Worm (Caenorhabditis elegans): ENCODE data around the gene cyp-32A1.

Gene cyp-32A1

ce11 chrV:7744068-7744467, 37.5 kb upstream of the cyp-32A1 start:
- no peak for TF ChIP-seq ceh-16 (tag; optimal IDR thresholded peaks at IDR 0.05)
- TF ChIP-seq elt-2 (tag; optimal IDR thresholded peaks at IDR 0.05): peak; percentile 98

DNA sequence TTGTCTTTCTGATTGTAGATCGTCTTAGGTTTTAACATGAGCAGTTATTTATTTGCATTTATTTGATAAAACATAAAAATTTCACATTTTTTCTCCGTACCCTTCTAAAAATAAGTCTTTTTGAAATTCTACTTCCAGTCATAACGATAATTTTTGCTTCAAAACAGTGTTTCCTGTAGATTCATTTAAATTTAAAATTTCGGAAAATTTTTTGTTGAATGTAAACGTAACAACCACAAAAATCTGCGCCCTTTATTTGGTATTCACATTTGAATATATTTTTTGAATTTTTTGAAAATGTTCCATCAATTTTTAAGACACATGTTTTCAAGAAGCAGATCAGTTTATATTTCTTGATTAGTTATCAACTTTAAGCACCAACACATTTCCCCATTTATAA, 36.2 kb upstream of the cyp-32A1 start:
- TF ChIP-seq elt-3 (tag; optimal IDR thresholded peaks at IDR 0.05) (no peak), jun-1 (tag; optimal IDR thresholded peaks at IDR 0.05) (no peak), nhr-67 (tag; optimal IDR thresholded peaks at IDR 0.05) (no peak), nhr-28 (tag; optimal IDR thresholded peaks at IDR 0.05) (no peak), unc-39 (tag; optimal IDR thresholded peaks at IDR 0.05) (no peak)

DNA sequence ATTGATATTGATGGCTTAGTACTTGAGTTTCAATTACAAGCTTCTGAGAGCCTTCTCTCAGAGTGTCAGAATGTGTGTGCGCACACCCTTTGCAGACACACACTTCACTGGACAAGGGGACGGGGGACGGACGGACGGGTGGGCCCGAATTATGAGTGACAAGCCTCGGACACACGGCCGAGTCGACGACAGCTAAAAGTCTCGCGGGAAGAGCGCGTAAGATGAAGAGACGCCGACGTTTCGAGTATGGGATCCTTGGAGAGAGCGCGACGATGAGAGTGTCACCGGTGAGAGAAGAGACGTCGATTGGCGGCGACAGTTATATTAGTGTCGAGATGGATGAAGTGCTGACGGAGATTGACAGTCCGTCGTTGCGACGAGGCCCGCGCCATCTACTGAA, 35.7 kb upstream of the cyp-32A1 start:
- peak; percentile 63 for TF ChIP-seq unc-62 (GFP tag; optimal IDR thresholded peaks at IDR 0.05)
- no peak for TF ChIP-seq pqm-1 (tag; optimal IDR thresholded peaks at IDR 0.05)
- TF ChIP-seq aly-2 (tag; optimal IDR thresholded peaks at IDR 0.05): no peak

DNA sequence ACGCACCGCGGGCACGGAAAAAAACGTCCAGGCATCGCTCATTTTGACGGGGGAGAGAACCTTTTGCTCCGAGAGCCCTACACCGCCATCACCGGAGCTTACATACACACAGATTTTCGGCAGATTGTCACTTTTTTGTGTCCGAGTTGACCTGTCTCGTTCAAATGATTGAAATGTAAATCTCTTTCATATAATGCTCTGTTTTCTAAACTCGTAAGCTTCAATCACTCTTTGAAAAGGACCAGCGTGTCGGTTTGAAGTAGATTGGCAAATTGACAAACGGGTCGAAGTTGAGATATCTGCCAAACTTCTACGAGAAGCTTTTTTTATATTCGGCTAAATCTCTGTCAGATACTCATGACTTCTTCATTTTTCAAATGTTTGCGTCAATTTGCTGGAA, 34.5 kb upstream of the cyp-32A1 start:
- no peak for TF ChIP-seq ceh-82 (tag; optimal IDR thresholded peaks at IDR 0.05)
- no peak for TF ChIP-seq ceh-16 (tag; optimal IDR thresholded peaks at IDR 0.05)
- TF ChIP-seq hmg-11 (tag; optimal IDR thresholded peaks at IDR 0.05): no peak
- no peak for TF ChIP-seq ztf-11 (tag; optimal IDR thresholded peaks at IDR 0.05)
- no peak for TF ChIP-seq nhr-237 (tag; optimal IDR thresholded peaks at IDR 0.05)
- no peak for TF ChIP-seq eor-1 (tag; optimal IDR thresholded peaks at IDR 0.05)
- TF ChIP-seq mdl-1 (tag; optimal IDR thresholded peaks at IDR 0.05): no peak
- TF ChIP-seq nfya-1 (tag; optimal IDR thresholded peaks at IDR 0.05; ENCODE audit: insufficient read depth): no peak
- TF ChIP-seq nhr-76 (tag; optimal IDR thresholded peaks at IDR 0.05): no peak
- no peak for TF ChIP-seq ceh-28 (tag; optimal IDR thresholded peaks at IDR 0.05)
- no peak for TF ChIP-seq fos-1 (tag; optimal IDR thresholded peaks at IDR 0.05)
- no peak for TF ChIP-seq skn-1 (tag; optimal IDR thresholded peaks at IDR 0.05)
- TF ChIP-seq nhr-28 (tag; optimal IDR thresholded peaks at IDR 0.05): no peak
- TF ChIP-seq snpc-4 (tag; optimal IDR thresholded peaks at IDR 0.05): no peak
- TF ChIP-seq ztf-4 (tag; optimal IDR thresholded peaks at IDR 0.05): no peak
- no peak for TF ChIP-seq nhr-67 (tag; optimal IDR thresholded peaks at IDR 0.05)

ce11 chrV:7747987-7748607, 33.5 kb upstream of the cyp-32A1 start:
- no peak for TF ChIP-seq nhr-76 (tag; optimal IDR thresholded peaks at IDR 0.05)
- no peak for TF ChIP-seq nhr-237 (tag; optimal IDR thresholded peaks at IDR 0.05)
- no peak for TF ChIP-seq elt-2 (tag; optimal IDR thresholded peaks at IDR 0.05)
- no peak for TF ChIP-seq jun-1 (tag; optimal IDR thresholded peaks at IDR 0.05)
- no peak for TF ChIP-seq skn-1 (tag; optimal IDR thresholded peaks at IDR 0.05)
- no peak for TF ChIP-seq ztf-11 (tag; optimal IDR thresholded peaks at IDR 0.05)
- TF ChIP-seq snpc-4 (tag; optimal IDR thresholded peaks at IDR 0.05): no peak
- TF ChIP-seq eor-1 (tag; optimal IDR thresholded peaks at IDR 0.05): no peak
- no peak for TF ChIP-seq nhr-12 (tag; optimal IDR thresholded peaks at IDR 0.05)
- no peak for TF ChIP-seq mml-1 (tag; optimal IDR thresholded peaks at IDR 0.05)

DNA sequence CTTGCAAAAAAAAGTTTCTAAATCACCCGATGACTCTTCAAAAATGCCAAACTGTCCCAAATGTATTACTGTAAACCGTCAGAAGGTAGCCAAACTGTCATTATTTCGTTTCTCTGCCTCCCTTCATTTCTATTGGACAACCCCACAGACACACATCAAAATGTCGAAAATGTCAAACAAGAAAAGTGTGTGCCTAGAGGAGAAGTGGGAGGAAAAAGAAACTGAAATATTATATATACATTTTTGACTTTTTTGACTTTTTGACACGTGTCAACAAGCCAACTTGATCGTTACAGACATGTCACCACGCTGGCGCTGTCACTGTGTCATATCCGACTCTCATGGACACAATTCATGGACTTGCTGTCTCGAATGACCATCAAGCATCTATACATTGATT, 31.9 kb upstream of the cyp-32A1 start:
- TF ChIP-seq nfya-1 (tag; optimal IDR thresholded peaks at IDR 0.05; ENCODE audit: insufficient read depth) (no peak), lin-39 (tag; optimal IDR thresholded peaks at IDR 0.05) (no peak), elt-3 (tag; optimal IDR thresholded peaks at IDR 0.05) (no peak), ztf-4 (tag; optimal IDR thresholded peaks at IDR 0.05) (no peak), fkh-2 (tag; optimal IDR thresholded peaks at IDR 0.05) (no peak), zag-1 (tag; optimal IDR thresholded peaks at IDR 0.05) (no peak)

DNA sequence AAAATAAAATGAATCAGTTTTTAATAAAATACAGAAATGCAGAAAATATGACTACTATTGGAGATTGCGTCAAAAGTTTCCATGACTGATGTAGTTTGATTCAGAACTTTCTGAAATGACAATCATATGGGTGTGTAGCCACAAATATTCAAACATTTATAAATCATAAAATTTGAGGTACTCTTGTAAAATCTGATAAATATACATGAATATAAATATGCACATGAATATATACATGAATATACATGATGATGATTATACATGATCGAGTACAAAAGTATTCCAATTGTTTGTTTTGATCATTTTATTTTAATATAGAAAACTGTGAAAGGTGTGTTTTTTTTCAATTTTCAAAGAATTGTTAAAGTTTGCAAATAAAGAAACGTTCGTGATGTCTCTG, 27.1 kb upstream of the cyp-32A1 start, which contains the start of gene T05B11.4:
Gene T05B11.4 (minus strand): TSS at position 101 of the 400 bp plus-strand sequence.
- no peak for TF ChIP-seq daf-12 (tag; optimal IDR thresholded peaks at IDR 0.05)
- no peak for TF ChIP-seq R02D3.7 (tag; optimal IDR thresholded peaks at IDR 0.05)
- TF ChIP-seq unc-39 (tag; optimal IDR thresholded peaks at IDR 0.05): no peak
- TF ChIP-seq aly-2 (tag; optimal IDR thresholded peaks at IDR 0.05): no peak
- TF ChIP-seq lin-15B (tag; optimal IDR thresholded peaks at IDR 0.05): no peak
- TF ChIP-seq nhr-43 (tag; optimal IDR thresholded peaks at IDR 0.05; ENCODE audit: poor library complexity, severe bottlenecking): no peak
- TF ChIP-seq lsy-12 (tag; optimal IDR thresholded peaks at IDR 0.05): no peak
- no peak for TF ChIP-seq ztf-4 (tag; optimal IDR thresholded peaks at IDR 0.05)
- no peak for TF ChIP-seq jun-1 (tag; optimal IDR thresholded peaks at IDR 0.05)
- TF ChIP-seq elt-3 (tag; optimal IDR thresholded peaks at IDR 0.05): no peak
- no peak for TF ChIP-seq nhr-28 (tag; optimal IDR thresholded peaks at IDR 0.05)
- TF ChIP-seq tbx-2 (tag; optimal IDR thresholded peaks at IDR 0.05): no peak
- no peak for TF ChIP-seq nhr-67 (tag; optimal IDR thresholded peaks at IDR 0.05)
- no peak for TF ChIP-seq nhr-237 (tag; optimal IDR thresholded peaks at IDR 0.05)
